Worm (Caenorhabditis elegans) whole organism, L3 larva: ENCODE data around the gene fbxa-118.

Experiments used
- R02D3.7 ChIP-seq: fragments of 150-350 bp; optimal IDR thresholded peaks from 2 replicates; lab custom pipeline; 2014; ENCODE audit warnings: missing biosample characterization, missing genetic modification characterization
- ceh-16 ChIP-seq: sonication (generic microtip); optimal IDR thresholded peaks from 2 replicates; lab custom pipeline; 2017; ENCODE audit warnings: missing biosample characterization, missing genetic modification characterization
- ceh-28 ChIP-seq: fragments of 150-350 bp; optimal IDR thresholded peaks from 2 replicates; lab custom pipeline; 2014; ENCODE audit warnings: missing biosample characterization, missing genetic modification reagents, missing genetic modification characterization
- ceh-82 ChIP-seq: fragments of 150-350 bp; optimal IDR thresholded peaks from 2 replicates; lab custom pipeline; 2014; ENCODE audit warnings: missing biosample characterization, missing genetic modification characterization
- ceh-9 ChIP-seq: sonication (generic microtip); optimal IDR thresholded peaks from 2 replicates; lab custom pipeline; 2018; ENCODE audit warnings: missing biosample characterization, missing genetic modification characterization
- daf-12 ChIP-seq: fragments of 150-350 bp; optimal IDR thresholded peaks from 2 replicates; lab custom pipeline; 2014; ENCODE audit warnings: missing biosample characterization, missing genetic modification reagents, missing genetic modification characterization
- egl-27 ChIP-seq: sonication (generic microtip); optimal IDR thresholded peaks from 4 replicates; lab custom pipeline; 2017; ENCODE audit warnings: missing biosample characterization, missing genetic modification reagents, missing genetic modification characterization
- elt-1 ChIP-seq: fragments of 150-350 bp; optimal IDR thresholded peaks from 2 replicates; lab custom pipeline; 2014; ENCODE audit warnings: missing biosample characterization, missing genetic modification characterization
- elt-2 ChIP-seq: sonication (generic microtip); optimal IDR thresholded peaks from 2 replicates; lab custom pipeline; 2016; ENCODE audit warnings: missing genetic modification reagents, mild to moderate bottlenecking, missing genetic modification characterization, missing compliant biosample characterization
- eor-1 ChIP-seq, 2 experiments: fragments of 150-350 bp; optimal IDR thresholded peaks; 2 replicates each; lab custom pipeline; 2014 to 2018; ENCODE audit warnings: missing biosample characterization in 2 of 2, missing genetic modification characterization in 2 of 2
- fkh-10 ChIP-seq: sonication (generic microtip); optimal IDR thresholded peaks from 2 replicates; lab custom pipeline; 2017; ENCODE audit warnings: missing biosample characterization, missing genetic modification reagents, missing genetic modification characterization
- fkh-2 ChIP-seq: fragments of 150-350 bp; optimal IDR thresholded peaks from 2 replicates; lab custom pipeline; 2014; ENCODE audit warnings: missing biosample characterization, missing genetic modification reagents, missing genetic modification characterization
- fos-1 ChIP-seq: fragments of 150-350 bp; optimal IDR thresholded peaks from 2 replicates; lab custom pipeline; 2014; ENCODE audit warnings: missing biosample characterization, missing genetic modification characterization
- hmg-11 ChIP-seq: sonication (generic microtip); optimal IDR thresholded peaks from 2 replicates; lab custom pipeline; 2016; ENCODE audit warnings: missing genetic modification characterization, missing compliant biosample characterization
- jun-1 ChIP-seq: fragments of 150-350 bp; optimal IDR thresholded peaks from 2 replicates; lab custom pipeline; 2014; ENCODE audit warnings: missing biosample characterization, missing genetic modification reagents, missing genetic modification characterization
- lin-39 ChIP-seq: fragments of 150-350 bp; optimal IDR thresholded peaks from 2 replicates; lab custom pipeline; 2018; ENCODE audit warnings: missing biosample characterization, missing genetic modification reagents, missing genetic modification characterization
- lsy-12 ChIP-seq: sonication (generic microtip); optimal IDR thresholded peaks from 2 replicates; lab custom pipeline; 2016; ENCODE audit warnings: mild to moderate bottlenecking, missing genetic modification characterization, missing compliant biosample characterization
- mdl-1 ChIP-seq: fragments of 150-350 bp; optimal IDR thresholded peaks from 2 replicates; lab custom pipeline; 2014; ENCODE audit warnings: missing biosample characterization, missing genetic modification characterization
- mml-1 ChIP-seq: fragments of 150-350 bp; sonication (generic microtip); optimal IDR thresholded peaks from 3 replicates; lab custom pipeline; 2014; ENCODE audit warnings: missing biosample characterization, missing genetic modification characterization
- nfya-1 ChIP-seq: sonication (generic microtip); optimal IDR thresholded peaks from 2 replicates; lab custom pipeline; 2017; ENCODE audit warnings: missing genetic modification characterization, mild to moderate bottlenecking, missing compliant biosample characterization, antibody characterized with exemption, moderate library complexity; ENCODE audit not compliant: insufficient read depth
- nhr-12 ChIP-seq: fragments of 150-350 bp; optimal IDR thresholded peaks from 2 replicates; lab custom pipeline; 2014; ENCODE audit warnings: missing biosample characterization, missing genetic modification characterization
- nhr-23 ChIP-seq: fragments of 150-350 bp; optimal IDR thresholded peaks from 2 replicates; lab custom pipeline; 2014; ENCODE audit warnings: missing biosample characterization, missing genetic modification reagents, missing genetic modification characterization
- nhr-237 ChIP-seq: fragments of 150-350 bp; optimal IDR thresholded peaks from 2 replicates; lab custom pipeline; 2014; ENCODE audit warnings: missing biosample characterization, missing genetic modification characterization
- nhr-25 ChIP-seq: sonication (generic microtip); optimal IDR thresholded peaks from 2 replicates; lab custom pipeline; 2017; ENCODE audit warnings: missing biosample characterization, missing genetic modification characterization
- nhr-28 ChIP-seq: fragments of 150-350 bp; optimal IDR thresholded peaks from 2 replicates; lab custom pipeline; 2014; ENCODE audit warnings: missing biosample characterization, missing genetic modification characterization
- nhr-43 ChIP-seq: sonication (generic microtip); optimal IDR thresholded peaks from 2 replicates; lab custom pipeline; 2016; ENCODE audit warnings: mild to moderate bottlenecking, missing genetic modification characterization, missing compliant biosample characterization; ENCODE audit not compliant: poor library complexity, severe bottlenecking
- nhr-67 ChIP-seq: fragments of 150-350 bp; optimal IDR thresholded peaks from 2 replicates; lab custom pipeline; 2014; ENCODE audit warnings: missing biosample characterization, missing genetic modification characterization
- nhr-77 ChIP-seq: fragments of 150-350 bp; optimal IDR thresholded peaks from 2 replicates; lab custom pipeline; 2014; ENCODE audit warnings: missing biosample characterization, missing genetic modification characterization
- pha-4 ChIP-seq: fragments of 150-350 bp; optimal IDR thresholded peaks from 2 replicates; lab custom pipeline; 2014; ENCODE audit warnings: missing biosample characterization, missing genetic modification reagents, missing genetic modification characterization
- pqm-1 ChIP-seq: fragments of 150-350 bp; optimal IDR thresholded peaks from 2 replicates; lab custom pipeline; 2017; ENCODE audit warnings: missing biosample characterization, missing genetic modification characterization, inconsistent platforms
- skn-1 ChIP-seq: fragments of 150-350 bp; optimal IDR thresholded peaks from 2 replicates; lab custom pipeline; 2014; ENCODE audit warnings: missing biosample characterization, missing genetic modification characterization
- snpc-4 ChIP-seq: fragments of 150-350 bp; optimal IDR thresholded peaks from 2 replicates; lab custom pipeline; 2014; ENCODE audit warnings: missing biosample characterization, missing genetic modification characterization
- unc-39 ChIP-seq: sonication (generic microtip); optimal IDR thresholded peaks from 4 replicates; lab custom pipeline; 2017; ENCODE audit warnings: missing biosample characterization, missing genetic modification characterization
- unc-62 ChIP-seq: fragments of 150-350 bp; sonication (generic microtip); optimal IDR thresholded peaks from 4 replicates; lab custom pipeline; 2014; ENCODE audit warnings: missing biosample characterization, missing genetic modification reagents, missing genetic modification characterization
- ztf-4 ChIP-seq: fragments of 150-350 bp; optimal IDR thresholded peaks from 2 replicates; lab custom pipeline; 2014; ENCODE audit warnings: missing biosample characterization, missing genetic modification characterization

fbxa-118 gene

ce11 chrV:19737458-19737857 is 39.7 kb downstream of the fbxa-118 start, which contains the start of gene W04E12.7:
Gene W04E12.7 (minus strand): TSS chrV:19737558.
- TF ChIP-seq mdl-1 (tag; lab: Kevin White, UChicago): no peak
- no peak for TF ChIP-seq daf-12 (tag; lab: Kevin White, UChicago)
- TF ChIP-seq ceh-9 (tag; lab: Kevin White, UChicago): no peak
- TF ChIP-seq fkh-2 (tag; lab: Kevin White, UChicago): no peak
- no peak for TF ChIP-seq lsy-12 (tag; lab: Kevin White, UChicago)
- TF ChIP-seq pha-4: no peak
- TF ChIP-seq ceh-28 (tag; lab: Kevin White, UChicago): no peak
- no peak for TF ChIP-seq egl-27 (tag; lab: Kevin White, UChicago)
- no peak for TF ChIP-seq nhr-77
- TF ChIP-seq fkh-10: no peak
- no peak for TF ChIP-seq nhr-67
- no peak for TF ChIP-seq ztf-4
- no peak for TF ChIP-seq eor-1 (tag; optimal IDR thresholded peaks at IDR 0.05; lab: Kevin White, UChicago)
- TF ChIP-seq nhr-43 (tag; lab: Kevin White, UChicago): no peak
- no peak for TF ChIP-seq nhr-25
- no peak for TF ChIP-seq R02D3.7
- TF ChIP-seq nhr-12 (tag; lab: Kevin White, UChicago): no peak
- no peak for TF ChIP-seq nhr-23
- TF ChIP-seq pqm-1 (tag; lab: Kevin White, UChicago): no peak
- no peak for TF ChIP-seq elt-2
- TF ChIP-seq, all 47 proteins: peak for 0

- TF ChIP-seq pqm-1 (tag; lab: Kevin White, UChicago): no peak
- no peak for TF ChIP-seq nhr-25
- TF ChIP-seq snpc-4 (tag; lab: Kevin White, UChicago): no peak
- no peak for TF ChIP-seq hmg-11 (tag; lab: Kevin White, UChicago)
- TF ChIP-seq nfya-1 (tag; lab: Kevin White, UChicago): no peak
- TF ChIP-seq ceh-82 (tag; lab: Kevin White, UChicago): no peak
- no peak for TF ChIP-seq skn-1 (tag; lab: Kevin White, UChicago)
- no peak for TF ChIP-seq fkh-2 (tag; lab: Kevin White, UChicago)
- TF ChIP-seq lin-39 (tag; lab: Kevin White, UChicago): no peak
- no peak for TF ChIP-seq fos-1 (tag; lab: Kevin White, UChicago)
- no peak for TF ChIP-seq jun-1 (tag; lab: Kevin White, UChicago)
Measured at ce11 chrV:19733728-19734127, 43.4 kb downstream of the fbxa-118 start.

- TF ChIP-seq lsy-12 (tag; lab: Kevin White, UChicago): no peak
Measured at ce11 chrV:19730280-19730679, 46.8 kb downstream of the fbxa-118 start, which contains the start of gene Y116F11A.1. Gene Y116F11A.1 (plus strand): TSS chrV:19730580.

ce11 chrV:19728731-19729130 is 48.4 kb downstream of the fbxa-118 start, which contains the start of gene Y116F11A.3:
Gene Y116F11A.3 (plus strand): TSS chrV:19729031.
- TF ChIP-seq unc-62 (GFP tag; lab: Kevin White, UChicago) (no peak), nhr-28 (tag; lab: Kevin White, UChicago) (no peak), ceh-28 (tag; lab: Kevin White, UChicago) (no peak), elt-1 (no peak), ceh-16 (tag; lab: Kevin White, UChicago) (no peak), unc-39 (tag; lab: Kevin White, UChicago) (no peak), nhr-43 (tag; lab: Kevin White, UChicago) (no peak), nhr-67 (no peak), fkh-2 (tag; lab: Kevin White, UChicago) (no peak), ceh-82 (tag; lab: Kevin White, UChicago) (no peak), nhr-23 (no peak), nhr-25 (no peak), nhr-77 (no peak), nhr-237 (no peak)

- TF ChIP-seq R02D3.7 (no peak), mml-1 (tag; lab: Kevin White, UChicago) (no peak), lin-39 (tag; lab: Kevin White, UChicago) (no peak), unc-62 (GFP tag; lab: Kevin White, UChicago) (no peak), nfya-1 (tag; lab: Kevin White, UChicago) (no peak)
- TF ChIP-seq, all 47 proteins: peak for 0
Measured at ce11 chrV:19727990-19728389, 49.1 kb downstream of the fbxa-118 start.
